Worm (Caenorhabditis elegans) whole organism, young adult: ENCODE measurements around the gene str-4.

Experiments
- Y67H2A.10 ChIP-seq: fragments of 200-800 bp; sonication (Bioruptor generic); conservative IDR thresholded peaks from 2 replicates; pipeline ENCODE4 v1.3.6; 2022; ENCODE audit warnings: missing genetic modification reagents, missing genetic modification characterization, missing compliant biosample characterization
- him-1 ChIP-seq: sonication (generic microtip); optimal IDR thresholded peaks from 2 replicates; lab custom pipeline; 2016; ENCODE audit warnings: missing genotype, missing genetic modification reagents, missing genetic modification characterization, missing compliant biosample characterization
- lin-35 ChIP-seq, 3 experiments: fragments of 150-350 bp in 2 of 3; sonication (generic microtip) in 1 of 3; optimal IDR thresholded peaks; 2 replicates each; lab custom pipeline; 2014 to 2018; ENCODE audit warnings: missing biosample characterization in 3 of 3, missing genetic modification characterization in 3 of 3, missing genetic modification reagents in 3 of 3
- nfya-1 ChIP-seq: sonication (generic microtip); optimal IDR thresholded peaks from 2 replicates; lab custom pipeline; 2017; ENCODE audit warnings: antibody characterized with exemption, missing compliant biosample characterization, missing genetic modification characterization, borderline replicate concordance; ENCODE audit not compliant: insufficient read depth
- nhr-90 ChIP-seq: sonication (generic microtip); optimal IDR thresholded peaks from 2 replicates; lab custom pipeline; 2016; ENCODE audit warnings: missing genotype, mild to moderate bottlenecking, missing genetic modification characterization, missing compliant biosample characterization
- somi-1 ChIP-seq: fragments of 200-800 bp; sonication (Bioruptor generic); optimal IDR thresholded peaks from 2 replicates; lab custom pipeline; 2018; ENCODE audit warnings: mild to moderate bottlenecking, missing genetic modification characterization, missing compliant biosample characterization
- ztf-28 ChIP-seq: fragments of 200-800 bp; sonication (Bioruptor generic); IDR thresholded peaks from 2 replicates; pipeline ENCODE4 v1.3.6; 2022; ENCODE audit warnings: missing genetic modification reagents, missing genetic modification characterization, missing compliant biosample characterization

- TF ChIP-seq nhr-90 (tag; lab: Kevin White, UChicago), result no peak
- TF ChIP-seq somi-1 (GFP tag; lab: Kevin White, UChicago), result no peak
- TF ChIP-seq nfya-1 (tag; lab: Kevin White, UChicago), result no peak
- TF ChIP-seq lin-35 (GFP tag; optimal IDR thresholded peaks at IDR 0.05; lab: Kevin White, UChicago), result no peak
- TF ChIP-seq ztf-28 (GFP tag; lab: Robert Waterston, UW), result no peak
- TF ChIP-seq Y67H2A.10 (GFP tag; lab: Robert Waterston, UW), result no peak
- no peak for TF ChIP-seq him-1
Observed at ce11 chrV:13380980-13381379, 41.4 kb upstream of the str-4 start, which contains the start of gene cpz-2.
